Worm (Caenorhabditis elegans): ENCODE results near the gene Y6D1A.1.

DNA sequence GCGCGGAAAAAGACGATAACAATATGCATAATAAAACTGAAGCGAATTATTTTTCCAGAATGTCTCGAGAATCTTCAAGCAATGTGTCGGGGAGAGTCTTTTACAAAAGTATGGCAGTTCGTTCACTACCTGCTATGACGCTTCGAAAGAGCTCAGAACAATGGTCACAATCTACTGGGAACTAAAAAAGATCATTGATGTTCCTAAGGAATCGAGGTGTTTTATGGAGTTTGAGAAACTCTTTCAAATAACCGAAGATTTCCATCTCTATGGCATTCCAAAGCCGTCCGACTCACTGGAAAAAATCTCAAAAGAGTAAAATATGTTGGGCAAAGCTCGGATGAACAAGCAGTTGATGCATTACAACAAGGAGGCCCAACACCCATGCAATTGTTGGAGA is 51.1 kb downstream of the Y6D1A.1 start, which contains the start of gene F44E5.15:
- no peak for TF ChIP-seq alr-1 (tag; optimal IDR thresholded peaks at IDR 0.05)
- no peak for TF ChIP-seq lin-39 (tag; optimal IDR thresholded peaks at IDR 0.05)
- no peak for TF ChIP-seq ceh-82 (tag; optimal IDR thresholded peaks at IDR 0.05)
- TF ChIP-seq mbf-1 (tag; optimal IDR thresholded peaks at IDR 0.05) = no peak
- no peak for TF ChIP-seq F13H6.1 (tag; optimal IDR thresholded peaks at IDR 0.05)
- TF ChIP-seq unc-62 (GFP tag; optimal IDR thresholded peaks at IDR 0.05) = no peak
- no peak for TF ChIP-seq R02D3.7 (tag; optimal IDR thresholded peaks at IDR 0.05)
- no peak for TF ChIP-seq Y55F3AM.14 (GFP tag; optimal IDR thresholded peaks at IDR 0.05)
- TF ChIP-seq nhr-10 (tag; optimal IDR thresholded peaks at IDR 0.05) = no peak
- no peak for TF ChIP-seq mab-5 (tag; optimal IDR thresholded peaks at IDR 0.05)
- TF ChIP-seq ztf-4 (tag; optimal IDR thresholded peaks at IDR 0.05) = no peak
- TF ChIP-seq nhr-25 (tag; optimal IDR thresholded peaks at IDR 0.05) = no peak
